Fruit fly (Drosophila melanogaster) whole organism, wandering third instar larva: ENCODE measurements around the gene osa.

Experiments used
- Abd-B ChIP-seq: fragments of >200 bp; optimal IDR thresholded peaks from 2 replicates; lab custom pipeline; 2017; ENCODE audit warnings: missing biosample characterization, missing genetic modification characterization
- CG32264 ChIP-seq: fragments of 200-800 bp; sonication (Bioruptor generic); optimal IDR thresholded peaks from 2 replicates; lab custom pipeline; 2016; ENCODE audit warnings: missing biosample characterization, missing genetic modification characterization
- CG9705 ChIP-seq: fragments of 200-800 bp; sonication (Bioruptor generic); optimal IDR thresholded peaks from 2 replicates; lab custom pipeline; 2018; ENCODE audit warnings: missing biosample characterization, mild to moderate bottlenecking, missing genetic modification characterization
- CrebA ChIP-seq: fragments of 200-800 bp; sonication (Bioruptor generic); optimal IDR thresholded peaks from 2 replicates; lab custom pipeline; 2016; ENCODE audit warnings: missing biosample characterization, mild to moderate bottlenecking, missing genetic modification characterization, borderline replicate concordance
- Dfd ChIP-seq: fragments of >200 bp; optimal IDR thresholded peaks from 2 replicates; lab custom pipeline; 2017; ENCODE audit warnings: missing biosample characterization, missing genetic modification characterization
- Dif ChIP-seq: fragments of 200-275, 200-300 bp; sonication (Bioruptor generic); optimal IDR thresholded peaks from 2 replicates; lab custom pipeline; 2018; ENCODE audit warnings: missing biosample characterization, missing genetic modification characterization; ENCODE audit not compliant: partially characterized antibody
- GATAd ChIP-seq: sonication (Bioruptor generic); optimal IDR thresholded peaks from 2 replicates; lab custom pipeline; 2016; ENCODE audit warnings: missing biosample characterization, missing genetic modification characterization
- HLH106 ChIP-seq: fragments of 200-800 bp; optimal IDR thresholded peaks from 3 replicates; lab custom pipeline; 2019; ENCODE audit warnings: missing biosample characterization, mild to moderate bottlenecking, missing genetic modification characterization, moderate library complexity
- Hnf4 ChIP-seq: fragments of 200-800 bp; sonication (Bioruptor generic); optimal IDR thresholded peaks from 2 replicates; lab custom pipeline; 2016; ENCODE audit warnings: missing biosample characterization, mild to moderate bottlenecking, missing genetic modification characterization
- Hr78 ChIP-seq: fragments of >200 bp; optimal IDR thresholded peaks from 2 replicates; lab custom pipeline; 2017; ENCODE audit warnings: missing biosample characterization, missing genetic modification characterization
- Hr83 ChIP-seq: fragments of 200-300 bp; sonication (Bioruptor generic); optimal IDR thresholded peaks from 2 replicates; lab custom pipeline; 2016; ENCODE audit warnings: missing biosample characterization, mild to moderate bottlenecking, missing genetic modification characterization, moderate library complexity; ENCODE audit not compliant: poor library complexity, severe bottlenecking
- Jra ChIP-seq: sonication (Bioruptor generic); optimal IDR thresholded peaks from 2 replicates; lab custom pipeline; 2016; ENCODE audit warnings: missing biosample characterization, missing genetic modification characterization
- Mio ChIP-seq: sonication (Bioruptor generic); optimal IDR thresholded peaks from 2 replicates; lab custom pipeline; 2016; ENCODE audit warnings: missing biosample characterization, missing genetic modification characterization
- Myc ChIP-seq: fragments of >200 bp; optimal IDR thresholded peaks from 2 replicates; lab custom pipeline; 2017
- N ChIP-seq: fragments of >200 bp; optimal IDR thresholded peaks from 2 replicates; lab custom pipeline; 2018; ENCODE audit warnings: missing biosample characterization, missing external identifiers, missing genetic modification characterization
- Rel ChIP-seq, 2 experiments: fragments of 200-800 bp; sonication (Bioruptor generic) in 1 of 2; optimal IDR thresholded peaks; 2 replicates in 1 of 2; 3 replicates in 1 of 2; lab custom pipeline; 2016 to 2019; ENCODE audit warnings: mild to moderate bottlenecking in 2 of 2, missing biosample characterization in 2 of 2, missing genetic modification characterization in 2 of 2, moderate library complexity in 1 of 2
- br ChIP-seq: fragments of 200-800 bp; sonication (Bioruptor generic); optimal IDR thresholded peaks from 2 replicates; lab custom pipeline; 2016; ENCODE audit warnings: missing biosample characterization, missing genetic modification characterization
- brk ChIP-seq: fragments of 200-800 bp; sonication (Bioruptor generic); optimal IDR thresholded peaks from 2 replicates; lab custom pipeline; 2016; ENCODE audit warnings: missing biosample characterization, mild to moderate bottlenecking, missing genetic modification characterization
- dl ChIP-seq, 2 experiments: fragments of 175-275, 200-275 bp in 1 of 2; fragments of 200-275 bp in 1 of 2; sonication (Bioruptor generic); optimal IDR thresholded peaks; lab custom pipeline; 2018; ENCODE audit warnings: mild to moderate bottlenecking in 2 of 2, missing biosample characterization in 2 of 2, missing genetic modification characterization in 2 of 2, moderate library complexity in 2 of 2; ENCODE audit not compliant: partially characterized antibody in 2 of 2, insufficient read depth in 1 of 2
- dmrt93B ChIP-seq: fragments of 200-800 bp; sonication (Bioruptor generic); optimal IDR thresholded peaks from 2 replicates; lab custom pipeline; 2018; ENCODE audit warnings: missing biosample characterization, mild to moderate bottlenecking, missing genetic modification characterization
- ey ChIP-seq: fragments of 200-800 bp; sonication (Bioruptor generic); optimal IDR thresholded peaks from 2 replicates; lab custom pipeline; 2016; ENCODE audit warnings: missing biosample characterization, missing genetic modification characterization
- foxo ChIP-seq, 2 experiments: fragments of 200-800 bp; sonication (Bioruptor generic); optimal IDR thresholded peaks; 2 replicates in 1 of 2; 3 replicates in 1 of 2; lab custom pipeline; 2016 to 2017; ENCODE audit warnings: missing biosample characterization in 2 of 2, missing genetic modification characterization in 2 of 2
- fru ChIP-seq: fragments of 200-800 bp; sonication (Bioruptor generic); optimal IDR thresholded peaks from 3 replicates; lab custom pipeline; 2016; ENCODE audit warnings: missing biosample characterization, mild to moderate bottlenecking, missing genetic modification characterization
- h ChIP-seq: fragments of 200-800 bp; sonication (Bioruptor generic); optimal IDR thresholded peaks from 3 replicates; lab custom pipeline; 2016; ENCODE audit warnings: missing biosample characterization, mild to moderate bottlenecking, missing genetic modification characterization
- lola ChIP-seq: fragments of >200 bp; optimal IDR thresholded peaks from 2 replicates; lab custom pipeline; 2017; ENCODE audit warnings: missing biosample characterization, missing genetic modification characterization
- pan ChIP-seq: fragments of >200 bp; optimal IDR thresholded peaks from 2 replicates; lab custom pipeline; 2017
- psq ChIP-seq: fragments of 200-800 bp; sonication (Bioruptor generic); optimal IDR thresholded peaks from 3 replicates; lab custom pipeline; 2017; ENCODE audit warnings: missing biosample characterization, mild to moderate bottlenecking, missing genetic modification characterization, moderate library complexity
- rgr ChIP-seq: fragments of 200-800 bp; sonication (Bioruptor generic); optimal IDR thresholded peaks from 3 replicates; lab custom pipeline; 2016; ENCODE audit warnings: missing biosample characterization, mild to moderate bottlenecking, missing genetic modification characterization
- sage ChIP-seq: fragments of 200-800 bp; sonication (Bioruptor generic); optimal IDR thresholded peaks from 2 replicates; lab custom pipeline; 2016; ENCODE audit warnings: missing biosample characterization, mild to moderate bottlenecking, missing genetic modification characterization
- sv ChIP-seq: fragments of 200-800 bp; sonication (Bioruptor generic); optimal IDR thresholded peaks from 3 replicates; lab custom pipeline; 2016; ENCODE audit warnings: missing biosample characterization, missing genetic modification characterization
- tai ChIP-seq: sonication (Bioruptor generic); optimal IDR thresholded peaks from 2 replicates; lab custom pipeline; 2016; ENCODE audit warnings: missing biosample characterization, missing genetic modification characterization
- usp ChIP-seq: fragments of >200 bp; optimal IDR thresholded peaks from 2 replicates; lab custom pipeline; 2017; ENCODE audit warnings: missing biosample characterization, missing genetic modification characterization
- woc ChIP-seq: sonication (Bioruptor generic); optimal IDR thresholded peaks from 2 replicates; lab custom pipeline; 2016; ENCODE audit warnings: missing biosample characterization, mild to moderate bottlenecking, missing genetic modification characterization

The osa gene

dm6 chr3R:17711646-17711975 lies 6.5 kb downstream of the osa start:
- TF ChIP-seq h (GFP tag; lab: Kevin White, UChicago) (no peak), Dif (GFP tag; lab: Kevin White, UChicago) (peak; percentile 2)

- TF ChIP-seq Abd-B (GFP tag; lab: Kevin White, UChicago) (no peak), psq (peak; percentile 73), lola (GFP tag; lab: Kevin White, UChicago) (no peak), brk (peak; percentile 6), Dif (GFP tag; lab: Kevin White, UChicago) (peak; percentile 5), dl (GFP tag; optimal IDR thresholded peaks at IDR 0.05; lab: Kevin White, UChicago; ENCODE audit: insufficient read depth in 1 of 2, partially characterized antibody in 2 of 2) (peak; percentile 12 to 17), N (GFP tag; lab: Kevin White, UChicago) (peak; percentile 22), br (no peak), fru (peak; percentile 4), Hnf4 (GFP tag; lab: Kevin White, UChicago) (peak; percentile 27)
Measured at dm6 chr3R:17710900-17711645, 7.1 kb downstream of the osa start.

- no peak for TF ChIP-seq GATAd
- TF ChIP-seq dl (GFP tag; optimal IDR thresholded peaks at IDR 0.05; lab: Kevin White, UChicago; ENCODE audit: insufficient read depth in 1 of 2, partially characterized antibody in 2 of 2): no peak
- TF ChIP-seq Dfd (GFP tag; lab: Kevin White, UChicago): no peak
- no peak for TF ChIP-seq Hnf4 (GFP tag; lab: Kevin White, UChicago)
- no peak for TF ChIP-seq pan (lab: Kevin White, UChicago)
- no peak for TF ChIP-seq Hr83 (GFP tag; lab: Kevin White, UChicago)
- TF ChIP-seq woc: peak; percentile 28
- no peak for TF ChIP-seq CrebA (GFP tag; lab: Kevin White, UChicago)
- TF ChIP-seq N (GFP tag; lab: Kevin White, UChicago): no peak
- TF ChIP-seq HLH106 (tag; lab: Kevin White, UChicago): no peak
- no peak for TF ChIP-seq psq
- TF ChIP-seq lola (GFP tag; lab: Kevin White, UChicago): no peak
- TF ChIP-seq Myc (lab: Kevin White, UChicago): peak; percentile 64
- peak in 1 of 2 experiments; percentile 3 for TF ChIP-seq foxo (GFP tag; optimal IDR thresholded peaks at IDR 0.05; lab: Kevin White, UChicago)
- no peak for TF ChIP-seq ey (GFP tag; lab: Kevin White, UChicago)
- no peak for TF ChIP-seq usp (GFP tag; lab: Kevin White, UChicago)
- TF ChIP-seq Rel (GFP tag; optimal IDR thresholded peaks at IDR 0.05; lab: Kevin White, UChicago): no peak
- no peak for TF ChIP-seq Rel (tag; optimal IDR thresholded peaks at IDR 0.05; lab: Kevin White, UChicago)
Measured at dm6 chr3R:17710418-17710817, 7.7 kb downstream of the osa start.

- TF ChIP-seq Hr78 (GFP tag; lab: Kevin White, UChicago): no peak
- no peak for TF ChIP-seq GATAd
- TF ChIP-seq foxo (GFP tag; optimal IDR thresholded peaks at IDR 0.05; lab: Kevin White, UChicago): no peak
- TF ChIP-seq Mio (GFP tag; lab: Kevin White, UChicago): no peak
- no peak for TF ChIP-seq Abd-B (GFP tag; lab: Kevin White, UChicago)
- TF ChIP-seq brk: no peak
- TF ChIP-seq Hr83 (GFP tag; lab: Kevin White, UChicago): no peak
- TF ChIP-seq sage (GFP tag; lab: Kevin White, UChicago): no peak
- no peak for TF ChIP-seq Hnf4 (GFP tag; lab: Kevin White, UChicago)
- TF ChIP-seq sv (GFP tag; lab: Kevin White, UChicago): no peak
- TF ChIP-seq CG9705 (GFP tag; lab: Kevin White, UChicago): no peak
- no peak for TF ChIP-seq dl (GFP tag; optimal IDR thresholded peaks at IDR 0.05; lab: Kevin White, UChicago; ENCODE audit: insufficient read depth in 1 of 2, partially characterized antibody in 2 of 2)
- no peak for TF ChIP-seq CG32264 (GFP tag; lab: Kevin White, UChicago)
- TF ChIP-seq fru: no peak
- TF ChIP-seq Jra (GFP tag; lab: Kevin White, UChicago): no peak
- no peak for TF ChIP-seq usp (GFP tag; lab: Kevin White, UChicago)
- no peak for TF ChIP-seq tai
- TF ChIP-seq rgr (GFP tag; lab: Kevin White, UChicago): no peak
- no peak for TF ChIP-seq br
- no peak for TF ChIP-seq dmrt93B (GFP tag; lab: Kevin White, UChicago)
Measured at dm6 chr3R:17709623-17710145, 8.5 kb downstream of the osa start.
